Worm (Caenorhabditis elegans) whole organism, late embryonic: ENCODE data around the gene F46C5.7.

Experiments
- K09A11.1 ChIP-seq: sonication (generic microtip); optimal IDR thresholded peaks from 2 replicates; lab custom pipeline; 2017; ENCODE audit warnings: antibody characterized with exemption, mild to moderate bottlenecking, missing genetic modification characterization, missing compliant biosample characterization; ENCODE audit not compliant: insufficient read depth
- T23F11.4 ChIP-seq: fragments of 200-800 bp; sonication (Bioruptor generic); optimal IDR thresholded peaks from 2 replicates; lab custom pipeline; 2018; ENCODE audit warnings: mild to moderate bottlenecking, missing genetic modification characterization, missing compliant biosample characterization
- ama-1 ChIP-seq: fragments of 150-350 bp; optimal IDR thresholded peaks from 2 replicates; lab custom pipeline; 2014
- ceh-18 ChIP-seq: sonication (generic microtip); optimal IDR thresholded peaks from 2 replicates; lab custom pipeline; 2016; ENCODE audit warnings: missing genetic modification characterization, missing compliant biosample characterization
- ceh-2 ChIP-seq: sonication (generic microtip); optimal IDR thresholded peaks from 2 replicates; lab custom pipeline; 2016; ENCODE audit warnings: missing genotype, missing genetic modification characterization, missing compliant biosample characterization
- ceh-31 ChIP-seq: sonication (generic microtip); optimal IDR thresholded peaks from 2 replicates; lab custom pipeline; 2016; ENCODE audit warnings: missing genetic modification characterization, missing compliant biosample characterization
- ceh-48 ChIP-seq: sonication (generic microtip); optimal IDR thresholded peaks from 2 replicates; lab custom pipeline; 2016; ENCODE audit warnings: missing genetic modification characterization, inconsistent platforms, missing compliant biosample characterization
- ceh-6 ChIP-seq: fragments of 200-800 bp; sonication (Bioruptor generic); optimal IDR thresholded peaks from 2 replicates; lab custom pipeline; 2018; ENCODE audit warnings: mild to moderate bottlenecking, missing genetic modification characterization, missing compliant biosample characterization
- ceh-9 ChIP-seq: sonication (generic microtip); optimal IDR thresholded peaks from 2 replicates; lab custom pipeline; 2016; ENCODE audit warnings: mild to moderate bottlenecking, missing genetic modification characterization, inconsistent platforms, missing compliant biosample characterization
- che-1 ChIP-seq: sonication (generic microtip); optimal IDR thresholded peaks from 2 replicates; lab custom pipeline; 2016; ENCODE audit warnings: mild to moderate bottlenecking, missing genetic modification characterization, missing compliant biosample characterization
- dmd-4 ChIP-seq: sonication (generic microtip); optimal IDR thresholded peaks from 2 replicates; lab custom pipeline; 2016; ENCODE audit warnings: borderline replicate concordance, missing genetic modification characterization, missing compliant biosample characterization
- dve-1 ChIP-seq: sonication (generic microtip); optimal IDR thresholded peaks from 2 replicates; lab custom pipeline; 2017; ENCODE audit warnings: antibody characterized with exemption, mild to moderate bottlenecking, missing genetic modification characterization, missing compliant biosample characterization
- elt-2 ChIP-seq: sonication (generic microtip); optimal IDR thresholded peaks from 2 replicates; lab custom pipeline; 2016; ENCODE audit warnings: missing genetic modification reagents, missing genetic modification characterization, missing compliant biosample characterization
- fkh-10 ChIP-seq: fragments of 150-350 bp; optimal IDR thresholded peaks from 2 replicates; lab custom pipeline; 2014; ENCODE audit warnings: missing biosample characterization, missing genetic modification reagents, missing genetic modification characterization
- fkh-6 ChIP-seq: sonication (generic microtip); optimal IDR thresholded peaks from 2 replicates; lab custom pipeline; 2016; ENCODE audit warnings: missing genetic modification characterization, missing compliant biosample characterization
- hlh-13 ChIP-seq: fragments of 200-800 bp; sonication (Bioruptor generic); optimal IDR thresholded peaks from 2 replicates; lab custom pipeline; 2018; ENCODE audit warnings: mild to moderate bottlenecking, missing genetic modification characterization, missing compliant biosample characterization
- hlh-15 ChIP-seq: sonication (generic microtip); optimal IDR thresholded peaks from 2 replicates; lab custom pipeline; 2016; ENCODE audit warnings: missing genetic modification characterization, missing compliant biosample characterization
- hlh-8 ChIP-seq: sonication (generic microtip); optimal IDR thresholded peaks from 2 replicates; lab custom pipeline; 2016; ENCODE audit warnings: missing genotype, missing genetic modification characterization, missing compliant biosample characterization
- mec-3 ChIP-seq: sonication (generic microtip); optimal IDR thresholded peaks from 2 replicates; lab custom pipeline; 2016; ENCODE audit warnings: borderline replicate concordance, missing genetic modification characterization, missing compliant biosample characterization
- nfya-1 ChIP-seq: sonication (generic microtip); optimal IDR thresholded peaks from 2 replicates; lab custom pipeline; 2017; ENCODE audit warnings: missing genetic modification characterization, mild to moderate bottlenecking, missing compliant biosample characterization, antibody characterized with exemption, moderate library complexity
- odd-2 ChIP-seq: sonication (generic microtip); optimal IDR thresholded peaks from 2 replicates; lab custom pipeline; 2017; ENCODE audit warnings: antibody characterized with exemption, mild to moderate bottlenecking, missing genetic modification characterization, missing compliant biosample characterization
- pag-3 ChIP-seq: sonication (generic microtip); optimal IDR thresholded peaks from 2 replicates; lab custom pipeline; 2016; ENCODE audit warnings: missing compliant biosample characterization, missing genetic modification characterization, borderline replicate concordance
- pax-1 ChIP-seq: fragments of 150-350 bp; optimal IDR thresholded peaks from 2 replicates; lab custom pipeline; 2014; ENCODE audit warnings: missing biosample characterization, missing genetic modification characterization
- pha-4 ChIP-seq: fragments of 150-350 bp; optimal IDR thresholded peaks from 2 replicates; lab custom pipeline; 2018; ENCODE audit warnings: missing biosample characterization, missing genetic modification reagents, missing genetic modification characterization
- pros-1 ChIP-seq: fragments of 150-350 bp; optimal IDR thresholded peaks from 2 replicates; lab custom pipeline; 2014; ENCODE audit warnings: missing biosample characterization, missing genetic modification reagents, missing genetic modification characterization
- ref-2 ChIP-seq: sonication (generic microtip); optimal IDR thresholded peaks from 2 replicates; lab custom pipeline; 2016; ENCODE audit warnings: missing genetic modification characterization, missing compliant biosample characterization
- rnt-1 ChIP-seq: sonication (generic microtip); optimal IDR thresholded peaks from 2 replicates; lab custom pipeline; 2016; ENCODE audit warnings: missing genetic modification characterization, missing compliant biosample characterization
- sdc-2 ChIP-seq: sonication (generic microtip); optimal IDR thresholded peaks from 2 replicates; lab custom pipeline; 2016; ENCODE audit warnings: missing genotype, missing genetic modification characterization, missing compliant biosample characterization
- sox-2 ChIP-seq: fragments of 200-800 bp; sonication (Bioruptor generic); IDR thresholded peaks from 2 replicates; pipeline ENCODE4 v1.3.6; 2022; ENCODE audit warnings: missing genetic modification reagents, missing genetic modification characterization, missing compliant biosample characterization
- syd-9 ChIP-seq: sonication (generic microtip); optimal IDR thresholded peaks from 2 replicates; lab custom pipeline; 2016; ENCODE audit warnings: mild to moderate bottlenecking, missing genetic modification characterization, moderate library complexity, missing compliant biosample characterization
- tbx-7 ChIP-seq: sonication (generic microtip); optimal IDR thresholded peaks from 2 replicates; lab custom pipeline; 2016; ENCODE audit warnings: missing genotype, missing genetic modification characterization, missing compliant biosample characterization
- ttx-3 ChIP-seq: sonication (generic microtip); optimal IDR thresholded peaks from 2 replicates; lab custom pipeline; 2016; ENCODE audit warnings: missing genetic modification reagents, missing genetic modification characterization, missing compliant biosample characterization
- unc-3 ChIP-seq, 2 experiments: fragments of 200-800 bp in 1 of 2; sonication (Bioruptor generic) in 1 of 2; sonication (generic microtip) in 1 of 2; conservative IDR thresholded peaks in 1 of 2; optimal IDR thresholded peaks in 1 of 2; 2 replicates each; pipeline versions ENCODE4 v1.3.6 to Lab custom; 2016 to 2022; ENCODE audit warnings: missing compliant biosample characterization in 2 of 2, missing genetic modification characterization in 2 of 2, missing genetic modification reagents in 1 of 2

Gene F46C5.7

DNA sequence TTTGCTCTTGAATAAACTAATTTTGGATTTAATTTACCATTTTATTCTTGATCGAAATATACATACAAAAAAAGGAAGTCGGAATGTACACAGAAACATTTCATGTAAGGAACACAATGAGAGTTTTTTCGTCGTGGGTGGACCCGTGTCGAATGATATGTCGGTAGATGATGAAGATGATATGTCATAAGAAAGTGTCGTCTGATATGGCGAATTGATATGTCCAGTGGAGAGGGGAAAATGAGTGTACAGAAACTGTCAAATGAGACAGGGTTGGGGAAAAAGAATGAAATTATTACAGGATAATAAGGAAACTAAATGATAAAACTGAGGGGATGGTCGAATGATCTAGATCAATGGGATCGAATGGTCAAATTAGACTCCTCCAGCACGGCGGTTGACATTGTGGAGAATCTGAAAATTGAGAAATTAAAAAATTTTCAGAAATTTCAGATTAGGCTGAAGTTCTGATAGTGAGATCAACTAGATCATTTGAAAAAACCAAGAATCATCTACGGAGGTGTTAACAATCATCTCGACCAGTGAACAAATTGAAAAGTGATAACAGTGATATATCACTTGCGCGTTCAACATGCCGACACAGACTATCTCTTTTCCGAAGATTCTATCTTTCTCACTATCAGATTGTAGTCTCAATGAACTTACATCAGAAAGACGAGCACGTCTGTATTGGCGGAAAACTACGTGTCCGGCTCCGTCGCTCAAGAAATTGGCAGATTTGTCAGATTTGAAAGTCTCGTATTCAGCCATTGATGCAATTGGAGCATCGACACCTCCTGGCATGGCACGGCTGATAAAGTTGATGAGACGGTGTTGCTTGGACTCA, 18.8 kb upstream of the F46C5.7 start:
- TF ChIP-seq elt-2 (tag; lab: Kevin White, UChicago): peak; percentile 32
- TF ChIP-seq T23F11.4 (GFP tag; lab: Kevin White, UChicago): no peak
- TF ChIP-seq pag-3: no peak
- TF ChIP-seq nfya-1 (tag; lab: Kevin White, UChicago): no peak
- no peak for TF ChIP-seq hlh-8
- no peak for TF ChIP-seq mec-3 (tag; lab: Kevin White, UChicago)

DNA sequence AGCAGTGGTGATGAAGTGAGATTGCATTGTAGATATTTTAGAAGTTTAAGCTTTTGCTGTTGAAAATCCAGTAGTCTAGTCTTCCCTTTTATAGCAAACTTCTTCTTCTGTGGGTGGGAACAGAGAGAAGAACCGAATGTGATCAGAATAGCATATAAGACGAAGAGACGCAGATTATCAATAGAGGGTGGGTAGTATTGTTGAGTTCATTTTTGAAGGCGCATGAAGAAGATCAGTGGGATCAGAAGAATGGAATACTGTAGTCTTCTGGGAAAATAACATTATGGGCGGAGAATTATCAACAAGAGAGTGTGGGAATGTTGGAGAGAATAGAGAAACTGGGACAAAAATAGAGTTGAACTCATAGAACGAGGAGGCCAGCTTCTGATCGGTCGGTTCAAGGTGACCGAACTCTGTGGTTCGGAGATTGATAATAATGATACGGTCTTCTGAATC, 18.0 kb upstream of the F46C5.7 start, which contains the start of gene F46C5.1:
Gene F46C5.1, minus strand, starts transcription at position 51 of the 456 bp plus-strand sequence.
- TF ChIP-seq ceh-31 (no peak), pag-3 (no peak)

DNA sequence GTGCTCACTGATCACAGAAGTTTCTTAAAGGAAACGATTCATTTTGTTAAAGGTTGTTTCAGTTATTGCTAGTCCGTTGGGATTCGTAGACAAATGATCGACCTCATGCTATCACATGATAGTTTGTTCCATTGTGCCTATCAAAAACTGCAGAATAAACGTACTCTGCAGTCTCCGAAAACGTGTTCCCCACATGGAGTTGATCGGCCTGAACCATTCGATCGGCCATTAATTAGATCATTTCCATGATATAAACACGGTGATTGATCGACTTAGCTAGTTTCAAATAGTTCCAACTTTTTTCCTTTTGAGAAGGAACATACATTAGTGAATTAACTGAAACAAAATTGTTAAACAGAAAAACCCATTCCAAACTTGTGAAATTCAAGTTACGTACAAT, 16.4 kb upstream of the F46C5.7 start:
- TF ChIP-seq fkh-6 (tag; lab: Kevin White, UChicago) (no peak), pha-4 (tag; lab: Kevin White, UChicago) (no peak), mec-3 (tag; lab: Kevin White, UChicago) (no peak), hlh-8 (no peak), ceh-6 (GFP tag; lab: Kevin White, UChicago) (no peak), fkh-10 (GFP tag; lab: Kevin White, UChicago) (no peak), dmd-4 (no peak), pax-1 (no peak), ceh-9 (tag; lab: Kevin White, UChicago) (no peak), sdc-2 (tag; lab: Kevin White, UChicago) (no peak), rnt-1 (tag; lab: Kevin White, UChicago) (no peak), pros-1 (tag; lab: Kevin White, UChicago) (no peak), ceh-18 (tag; lab: Kevin White, UChicago) (no peak), ceh-2 (tag; lab: Kevin White, UChicago) (no peak), che-1 (tag; lab: Kevin White, UChicago) (no peak), syd-9 (tag; lab: Kevin White, UChicago) (no peak), ama-1 (lab: Kevin White, UChicago) (no peak), ceh-31 (no peak)

DNA sequence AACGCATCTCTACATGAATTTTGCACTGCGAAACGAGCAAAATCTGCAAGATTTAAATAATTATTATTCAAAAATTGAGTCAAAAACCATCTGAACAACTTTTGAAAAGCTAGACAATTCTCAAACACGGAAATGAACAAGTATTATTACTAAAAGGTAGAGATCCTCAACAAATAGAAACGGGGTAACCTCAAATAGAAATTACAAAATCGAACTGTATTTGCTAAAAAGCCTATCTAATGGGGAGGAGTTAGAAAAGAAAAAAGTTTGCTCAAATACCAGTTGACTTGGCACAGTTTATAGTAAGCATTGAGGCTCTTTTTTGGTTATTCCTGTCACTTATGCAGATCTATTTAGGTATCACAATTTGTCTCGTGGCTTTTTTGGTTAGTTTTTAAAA, 13.4 kb upstream of the F46C5.7 start, which contains the start of gene nas-25:
Gene nas-25, plus strand, starts transcription at position 301 of the 400 bp plus-strand sequence.
- TF ChIP-seq dve-1 (tag; lab: Kevin White, UChicago): no peak
- TF ChIP-seq unc-3 (GFP tag; conservative IDR thresholded peaks at IDR 0.05; lab: Robert Waterston, UW): no peak
- TF ChIP-seq unc-3 (tag; optimal IDR thresholded peaks at IDR 0.05; lab: Kevin White, UChicago): no peak
- TF ChIP-seq ceh-48 (tag; lab: Kevin White, UChicago): no peak
- TF ChIP-seq tbx-7 (tag; lab: Kevin White, UChicago): no peak
- TF ChIP-seq elt-2 (tag; lab: Kevin White, UChicago): no peak
- no peak for TF ChIP-seq pros-1 (tag; lab: Kevin White, UChicago)
- TF ChIP-seq ref-2: no peak
- no peak for TF ChIP-seq odd-2 (tag; lab: Kevin White, UChicago)
- TF ChIP-seq syd-9 (tag; lab: Kevin White, UChicago): no peak
- TF ChIP-seq hlh-13 (GFP tag; lab: Kevin White, UChicago): no peak
- TF ChIP-seq sox-2 (GFP tag; lab: Robert Waterston, UW): no peak
- no peak for TF ChIP-seq pax-1
- no peak for TF ChIP-seq ceh-2 (tag; lab: Kevin White, UChicago)

DNA sequence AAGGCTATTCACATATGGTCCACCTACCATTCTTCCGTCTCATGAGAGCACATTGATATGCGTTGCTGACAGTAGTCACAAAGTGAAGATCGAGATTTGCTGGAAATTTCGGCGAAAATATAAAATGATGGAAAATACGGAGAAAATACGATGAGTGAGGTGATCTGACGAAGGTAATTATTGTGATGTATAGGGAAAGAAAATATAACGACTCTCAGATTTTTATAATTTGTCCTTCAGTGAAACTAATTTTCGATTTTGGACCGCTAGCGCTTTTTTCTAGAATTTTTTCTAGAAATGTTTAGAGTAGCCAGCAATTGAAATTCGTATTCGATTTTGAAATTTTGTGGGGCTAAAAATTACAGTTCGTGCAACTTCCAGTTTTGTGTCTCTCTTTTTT, 9.9 kb upstream of the F46C5.7 start, which contains the start of gene F46C5.2:
Gene F46C5.2, minus strand, starts transcription at position 101 of the 400 bp plus-strand sequence.
- TF ChIP-seq elt-2 (tag; lab: Kevin White, UChicago) (no peak), ttx-3 (tag; lab: Kevin White, UChicago) (no peak), K09A11.1 (no peak), hlh-15 (tag; lab: Kevin White, UChicago) (no peak), dve-1 (tag; lab: Kevin White, UChicago) (no peak)
